Fruit fly (Drosophila melanogaster) Kc167 (cell line): Measurements from ENCODE around the gene CG8773.

Experiments used
- Myc ChIP-seq: fragments of >200 bp; optimal IDR thresholded peaks from 2 replicates; lab custom pipeline; 2017; ENCODE audit warnings: missing external identifiers
- Sin3A ChIP-seq: fragments of >200 bp; optimal IDR thresholded peaks from 2 replicates; lab custom pipeline; 2018; ENCODE audit warnings: missing external identifiers
- h ChIP-seq: fragments of >200 bp; optimal IDR thresholded peaks from 3 replicates; lab custom pipeline; 2018; ENCODE audit warnings: missing external identifiers
- insv ChIP-seq: fragments of >200 bp; optimal IDR thresholded peaks from 3 replicates; lab custom pipeline; 2018; ENCODE audit warnings: missing external identifiers
- psq ChIP-seq: fragments of >200 bp; optimal IDR thresholded peaks from 2 replicates; lab custom pipeline; 2017; ENCODE audit warnings: missing external identifiers
- ttk ChIP-seq: sonication (Bioruptor generic); optimal IDR thresholded peaks from 2 replicates; lab custom pipeline; 2017; ENCODE audit warnings: missing external identifiers

DNA sequence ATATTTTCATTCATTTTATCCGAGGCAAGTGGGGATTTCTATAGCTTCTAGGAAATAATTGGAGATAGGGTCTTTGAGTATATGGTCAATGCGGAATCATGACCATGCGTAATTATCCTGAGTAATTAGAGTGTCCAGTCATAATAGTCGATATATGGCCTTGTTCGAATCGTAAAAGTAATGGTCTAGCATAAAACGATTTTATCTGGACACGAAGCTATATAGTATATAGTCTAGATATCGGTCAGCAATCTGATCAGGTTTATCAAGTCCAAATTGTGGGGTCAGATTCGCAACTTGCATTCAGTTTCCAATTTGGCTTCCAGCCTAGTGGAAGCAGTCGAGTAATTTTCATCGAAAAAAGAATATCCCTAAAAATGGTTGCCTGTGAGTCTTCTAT lies 7.8 kb downstream of the CG8773 start, which contains the start of gene CG32473:
- TF ChIP-seq h (lab: Kevin White, UChicago) (no peak), psq (no peak), Myc (lab: Kevin White, UChicago) (no peak), insv (lab: Kevin White, UChicago) (no peak), Sin3A (lab: Kevin White, UChicago) (no peak), ttk (lab: Kevin White, UChicago) (no peak)
